Fruit fly (Drosophila melanogaster): ENCODE results near the gene CG43338.
A peak's percentile ranks its signal among the peaks of the same experiment; 100 is the strongest.

dm6 chr2L:18665952-18666606, 5.0 kb downstream of the CG43338 start:
- TF ChIP-seq psq (GFP tag; optimal IDR thresholded peaks at IDR 0.05) (peak; percentile 3), GATAd (GFP tag; optimal IDR thresholded peaks at IDR 0.05) (no peak), sv (GFP tag; optimal IDR thresholded peaks at IDR 0.05) (peak; percentile 17), Myc (optimal IDR thresholded peaks at IDR 0.05) (peak; percentile 97), HLH106 (tag; optimal IDR thresholded peaks at IDR 0.05) (peak; percentile 34), Dif (GFP tag; optimal IDR thresholded peaks at IDR 0.05; ENCODE audit: partially characterized antibody) (no peak), ey (GFP tag; optimal IDR thresholded peaks at IDR 0.05) (no peak), fru (GFP tag; optimal IDR thresholded peaks at IDR 0.05) (no peak), Hnf4 (GFP tag; optimal IDR thresholded peaks at IDR 0.05) (no peak)

All from whole organism, wandering third instar larva.